Fruit fly (Drosophila melanogaster) whole organism, wandering third instar larva: ENCODE measurements around the gene CG32986.

Experiments
- Dfd ChIP-seq: fragments of >200 bp; optimal IDR thresholded peaks from 2 replicates; lab custom pipeline; 2017; ENCODE audit warnings: missing biosample characterization, missing genetic modification characterization
- Rel ChIP-seq, 2 experiments: fragments of 200-800 bp; sonication (Bioruptor generic) in 1 of 2; optimal IDR thresholded peaks; 2 replicates in 1 of 2; 3 replicates in 1 of 2; lab custom pipeline; 2016 to 2019; ENCODE audit warnings: mild to moderate bottlenecking in 2 of 2, missing biosample characterization in 2 of 2, missing genetic modification characterization in 2 of 2, moderate library complexity in 1 of 2
- br ChIP-seq: fragments of 200-800 bp; sonication (Bioruptor generic); optimal IDR thresholded peaks from 2 replicates; lab custom pipeline; 2016; ENCODE audit warnings: missing biosample characterization, missing genetic modification characterization
- lola ChIP-seq: fragments of >200 bp; optimal IDR thresholded peaks from 2 replicates; lab custom pipeline; 2017; ENCODE audit warnings: missing biosample characterization, missing genetic modification characterization
- tai ChIP-seq: sonication (Bioruptor generic); optimal IDR thresholded peaks from 2 replicates; lab custom pipeline; 2016; ENCODE audit warnings: missing biosample characterization, missing genetic modification characterization

DNA sequence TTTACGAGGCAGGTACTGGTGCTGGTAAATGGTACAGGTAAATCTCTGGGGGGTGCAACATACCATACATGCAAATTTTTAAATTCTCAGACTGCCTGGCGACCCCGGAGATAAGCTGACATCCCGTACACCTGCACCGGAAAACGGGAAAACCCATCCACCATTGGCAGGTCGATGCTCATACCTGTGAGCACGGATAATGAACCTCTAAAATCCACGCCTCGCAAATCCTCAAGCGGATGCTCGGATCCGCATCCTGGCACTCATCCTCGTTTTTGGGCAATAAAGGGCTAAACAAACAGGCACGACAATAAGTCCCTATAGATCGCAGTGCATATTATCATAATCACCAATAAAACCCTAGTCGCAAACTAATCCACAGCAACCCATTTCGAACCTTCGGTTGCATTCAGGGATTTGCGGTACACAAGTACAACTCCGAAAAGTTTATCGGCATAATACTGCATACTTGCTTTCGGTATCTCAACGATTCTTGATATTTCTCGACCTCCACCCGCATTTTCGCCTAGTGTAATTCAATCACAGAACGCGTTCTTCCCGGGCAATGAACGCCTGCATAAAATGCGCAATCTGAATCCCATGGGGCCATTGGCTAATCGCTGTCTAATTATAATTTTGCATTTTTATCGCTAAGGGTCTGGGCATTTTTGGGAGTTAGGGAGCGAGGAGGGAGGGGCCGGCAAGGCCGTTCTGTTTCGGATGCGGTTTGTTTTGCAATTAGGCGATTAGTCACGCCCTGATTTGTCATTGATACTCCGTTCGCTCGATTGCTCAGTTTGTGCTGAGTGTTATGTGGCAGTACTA lies 30.0 kb upstream of the CG32986 start:
- TF ChIP-seq tai (GFP tag; lab: Kevin White, UChicago) (no peak), br (no peak), lola (no peak), Dfd (GFP tag; lab: Kevin White, UChicago) (no peak), Rel (GFP tag; optimal IDR thresholded peaks at IDR 0.05; lab: Kevin White, UChicago) (no peak), Rel (tag; optimal IDR thresholded peaks at IDR 0.05; lab: Kevin White, UChicago) (no peak)
